Fruit fly (Drosophila melanogaster): ENCODE data around the gene Septin1.

Gene Septin1

DNA sequence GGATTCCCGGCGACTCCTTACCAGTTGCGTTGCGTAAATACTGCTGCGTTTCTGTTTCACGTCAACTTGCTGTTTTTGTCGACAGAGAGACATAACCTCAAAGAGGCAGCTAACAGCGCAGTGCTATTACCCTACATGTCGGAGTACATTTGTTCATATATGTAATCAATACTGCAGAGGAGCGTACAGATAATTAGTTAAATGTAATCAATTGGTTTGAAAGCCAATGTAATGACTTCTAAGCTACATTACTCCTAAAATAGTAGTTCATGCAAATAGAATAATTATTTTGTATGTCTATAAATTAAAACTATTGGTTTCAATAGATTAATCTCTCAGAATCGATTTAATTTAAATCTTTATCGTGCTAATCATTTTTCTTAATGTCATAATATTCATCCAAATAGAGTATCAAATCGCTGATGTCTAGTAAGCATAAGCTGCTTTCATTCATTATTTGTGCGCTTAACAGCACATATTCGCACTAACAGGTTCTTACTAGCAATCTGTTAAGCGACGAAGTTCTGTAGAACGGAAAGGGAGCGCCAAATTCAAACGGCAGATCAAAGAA, 38.8 kb upstream of the Septin1 start, which contains the start of the genes SLIRP1 and anox (continued):
- TF ChIP-seq CG9705 (GFP tag; optimal IDR thresholded peaks at IDR 0.05) (peak; percentile 74), Myc (optimal IDR thresholded peaks at IDR 0.05) (no peak), rgr (GFP tag; optimal IDR thresholded peaks at IDR 0.05) (peak; percentile 79)

dm6 chrX:21322289-21322981, 35.7 kb upstream of the Septin1 start:
- TF ChIP-seq tai (GFP tag; optimal IDR thresholded peaks at IDR 0.05) (no peak), fru (GFP tag; optimal IDR thresholded peaks at IDR 0.05) (peak; percentile 75), Hnf4 (GFP tag; optimal IDR thresholded peaks at IDR 0.05) (no peak), Rel (GFP tag; optimal IDR thresholded peaks at IDR 0.05) (no peak), Rel (tag; optimal IDR thresholded peaks at IDR 0.05) (no peak), Dif (GFP tag; optimal IDR thresholded peaks at IDR 0.05; ENCODE audit: partially characterized antibody) (no peak), Hr83 (GFP tag; optimal IDR thresholded peaks at IDR 0.05; ENCODE audit: poor library complexity, severe bottlenecking) (no peak), sage (GFP tag; optimal IDR thresholded peaks at IDR 0.05) (peak; percentile 12), brk (GFP tag; optimal IDR thresholded peaks at IDR 0.05) (no peak), dsf (GFP tag; optimal IDR thresholded peaks at IDR 0.05; ENCODE audit: borderline replicate concordance) (no peak), psq (GFP tag; optimal IDR thresholded peaks at IDR 0.05) (no peak), dl (GFP tag; optimal IDR thresholded peaks at IDR 0.05; ENCODE audit: insufficient read depth in 1 of 2, partially characterized antibody in 2 of 2) (no peak), pan (optimal IDR thresholded peaks at IDR 0.05) (no peak), foxo (GFP tag; optimal IDR thresholded peaks at IDR 0.05) (peak in 1 of 2 experiments; percentile 68), HLH106 (tag; optimal IDR thresholded peaks at IDR 0.05) (peak; percentile 72), CG9705 (GFP tag; optimal IDR thresholded peaks at IDR 0.05) (peak; percentile 10), h (GFP tag; optimal IDR thresholded peaks at IDR 0.05) (peak; percentile 79)

DNA sequence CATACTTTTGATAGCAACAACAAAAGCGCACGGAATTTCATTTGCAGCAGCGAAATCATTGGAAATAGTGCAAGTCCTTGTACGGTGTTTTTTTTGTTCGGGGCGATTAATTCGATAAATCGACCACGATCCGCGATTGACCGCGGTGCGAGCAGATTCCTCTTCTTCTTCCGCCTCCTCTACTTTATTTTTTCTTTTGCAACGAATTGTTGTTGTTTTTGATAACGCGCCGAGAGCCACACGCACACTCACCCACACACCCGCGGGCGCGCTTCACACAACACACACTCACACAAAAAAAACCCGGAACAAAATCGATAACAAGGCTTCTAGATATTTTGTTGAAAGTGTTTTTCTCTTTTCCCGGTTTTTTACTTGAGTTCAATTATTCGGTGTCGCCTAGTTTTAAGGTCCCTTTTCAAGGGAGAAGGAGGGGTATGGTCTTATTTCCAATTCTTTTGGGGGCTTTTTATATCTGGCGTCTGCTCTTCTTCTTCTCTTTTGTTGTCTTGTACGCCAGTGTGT, 34.9 kb upstream of the Septin1 start:
- TF ChIP-seq Rel (GFP tag; optimal IDR thresholded peaks at IDR 0.05) (no peak), Rel (tag; optimal IDR thresholded peaks at IDR 0.05) (peak; percentile 20), usp (GFP tag; optimal IDR thresholded peaks at IDR 0.05) (no peak)

DNA sequence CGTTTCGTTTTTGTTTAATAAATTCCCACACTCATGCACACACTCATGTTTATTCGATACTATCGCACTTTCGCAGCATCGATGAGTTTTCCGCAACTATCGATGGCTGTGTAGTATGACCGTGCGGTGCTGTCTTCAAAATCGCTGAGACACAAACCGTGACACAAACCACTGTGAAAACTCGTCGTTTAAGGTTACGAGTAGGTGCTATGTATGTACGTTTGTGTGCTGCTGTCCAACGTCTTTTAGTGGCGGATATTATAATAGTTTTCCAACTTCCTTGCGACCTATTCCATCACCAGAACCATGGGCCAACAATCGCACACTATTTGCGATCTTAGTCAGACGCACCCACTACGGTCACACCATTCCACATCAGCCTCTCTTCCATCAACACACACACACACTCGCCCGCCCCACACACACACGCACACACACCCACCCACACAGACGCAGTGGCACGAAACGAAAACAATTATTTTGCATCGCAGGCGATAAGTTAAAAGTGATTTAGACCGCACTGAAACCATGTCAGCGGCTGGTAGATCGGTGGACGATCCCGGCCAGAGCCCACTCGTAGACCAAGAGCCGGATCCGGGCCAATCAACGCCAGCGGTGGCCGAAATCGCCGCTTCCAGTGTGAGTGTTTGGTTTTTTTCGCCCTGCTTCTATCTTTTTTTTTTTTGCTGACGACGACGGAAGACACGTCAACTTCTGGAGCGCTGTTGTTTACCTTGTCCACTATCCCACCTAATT, 34.0 kb upstream of the Septin1 start, which contains the start of the genes Dd and CG1486:
Gene Dd (minus strand): TSS at position 77 of the 756 bp plus-strand sequence.
Gene CG1486 (plus strand): TSS at position 114 of the 756 bp plus-strand sequence.
- TF ChIP-seq Jra (GFP tag; optimal IDR thresholded peaks at IDR 0.05): peak; percentile 28
- TF ChIP-seq N (GFP tag; optimal IDR thresholded peaks at IDR 0.05): no peak
- TF ChIP-seq Vsx2 (GFP tag; optimal IDR thresholded peaks at IDR 0.05; ENCODE audit: partially characterized antibody): no peak
- TF ChIP-seq Hnf4 (GFP tag; optimal IDR thresholded peaks at IDR 0.05): no peak
- no peak for TF ChIP-seq Rel (GFP tag; optimal IDR thresholded peaks at IDR 0.05)
- TF ChIP-seq Rel (tag; optimal IDR thresholded peaks at IDR 0.05): peak; percentile 22
- no peak for TF ChIP-seq dsf (GFP tag; optimal IDR thresholded peaks at IDR 0.05; ENCODE audit: borderline replicate concordance)
- no peak for TF ChIP-seq tai (GFP tag; optimal IDR thresholded peaks at IDR 0.05)
- TF ChIP-seq pan (optimal IDR thresholded peaks at IDR 0.05): no peak
- TF ChIP-seq CG32264 (GFP tag; optimal IDR thresholded peaks at IDR 0.05): no peak
- TF ChIP-seq Hr83 (GFP tag; optimal IDR thresholded peaks at IDR 0.05; ENCODE audit: poor library complexity, severe bottlenecking): no peak
- TF ChIP-seq fru (GFP tag; optimal IDR thresholded peaks at IDR 0.05): no peak
- peak; percentile 33 for TF ChIP-seq h (GFP tag; optimal IDR thresholded peaks at IDR 0.05)
- no peak for TF ChIP-seq dl (GFP tag; optimal IDR thresholded peaks at IDR 0.05; ENCODE audit: insufficient read depth in 1 of 2, partially characterized antibody in 2 of 2)
- TF ChIP-seq br (GFP tag; optimal IDR thresholded peaks at IDR 0.05): no peak
- TF ChIP-seq GATAd (GFP tag; optimal IDR thresholded peaks at IDR 0.05): no peak
- TF ChIP-seq sage (GFP tag; optimal IDR thresholded peaks at IDR 0.05): no peak
- TF ChIP-seq psq (GFP tag; optimal IDR thresholded peaks at IDR 0.05): no peak
- no peak for TF ChIP-seq Sp1 (GFP tag; optimal IDR thresholded peaks at IDR 0.05)
- peak; percentile 4 for TF ChIP-seq HLH106 (tag; optimal IDR thresholded peaks at IDR 0.05)
- no peak for TF ChIP-seq Dif (GFP tag; optimal IDR thresholded peaks at IDR 0.05; ENCODE audit: partially characterized antibody)
- no peak for TF ChIP-seq Hr78 (GFP tag; optimal IDR thresholded peaks at IDR 0.05)
- no peak for TF ChIP-seq woc (GFP tag; optimal IDR thresholded peaks at IDR 0.05)
- peak; percentile 30 for TF ChIP-seq Myc (optimal IDR thresholded peaks at IDR 0.05)
- no peak for TF ChIP-seq Mio (GFP tag; optimal IDR thresholded peaks at IDR 0.05)
- TF ChIP-seq CG9705 (GFP tag; optimal IDR thresholded peaks at IDR 0.05): no peak
- no peak for TF ChIP-seq jim (GFP tag; optimal IDR thresholded peaks at IDR 0.05)
- TF ChIP-seq usp (GFP tag; optimal IDR thresholded peaks at IDR 0.05): no peak
- TF ChIP-seq Abd-B (GFP tag; optimal IDR thresholded peaks at IDR 0.05): no peak
- TF ChIP-seq CrebA (GFP tag; optimal IDR thresholded peaks at IDR 0.05; ENCODE audit: borderline replicate concordance): no peak
- no peak for TF ChIP-seq lola (GFP tag; optimal IDR thresholded peaks at IDR 0.05)
- no peak for TF ChIP-seq foxo (GFP tag; optimal IDR thresholded peaks at IDR 0.05)
- TF ChIP-seq Dfd (GFP tag; optimal IDR thresholded peaks at IDR 0.05): peak; percentile 25
- TF ChIP-seq OdsH (GFP tag; optimal IDR thresholded peaks at IDR 0.05): no peak

Measured in whole organism, wandering third instar larva.